Fruit fly (Drosophila melanogaster): ENCODE results near the gene CG31673.
A peak's percentile ranks its signal among the peaks of the same experiment; 100 is the strongest.

Gene CG31673

DNA sequence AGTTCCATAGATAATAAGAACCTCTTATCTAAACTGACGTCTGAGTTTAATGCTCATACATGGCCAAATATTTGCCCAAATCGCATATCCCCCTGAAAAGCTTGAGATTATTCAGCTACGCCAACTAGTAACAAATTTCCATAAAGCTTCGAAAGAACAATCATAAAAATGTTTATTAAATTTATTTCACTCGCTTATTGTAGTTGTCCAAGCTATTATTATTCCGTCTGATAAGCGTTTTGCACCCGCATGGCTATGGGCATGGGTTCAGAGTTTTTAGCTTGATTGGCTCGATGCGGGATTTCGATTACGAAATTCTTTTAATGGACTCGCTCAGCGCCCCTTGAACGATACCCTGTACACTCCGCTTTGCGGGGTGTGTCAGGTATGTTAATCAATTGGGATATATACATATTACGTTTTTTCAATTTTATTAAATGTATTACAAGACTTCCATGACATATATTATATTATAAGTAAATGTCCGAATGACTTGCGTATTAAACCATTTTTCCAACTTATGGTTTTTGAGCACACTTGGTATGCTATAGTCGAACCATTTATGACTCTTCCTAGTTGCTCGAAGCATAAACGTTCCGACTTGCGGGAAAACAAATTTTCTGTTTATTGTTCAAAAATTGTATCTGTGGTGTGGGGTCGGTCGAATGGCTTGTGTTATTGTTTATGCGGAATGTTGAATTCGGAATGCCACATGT is 23.6 kb upstream of the CG31673 start (continued):
- TF ChIP-seq GATAe (GFP tag; conservative IDR thresholded peaks at IDR 0.05) (peak; percentile 74), CG3407 (GFP tag; optimal IDR thresholded peaks at IDR 0.05) (peak; percentile 91), Hsf (GFP tag; optimal IDR thresholded peaks at IDR 0.05) (peak; percentile 94), org-1 (GFP tag; optimal IDR thresholded peaks at IDR 0.05) (peak; percentile 96), run (tag; optimal IDR thresholded peaks at IDR 0.05) (peak; percentile 96), CG30431 (GFP tag; optimal IDR thresholded peaks at IDR 0.05) (peak; percentile 92), pum (GFP tag; optimal IDR thresholded peaks at IDR 0.05) (no peak), bigmax (GFP tag; optimal IDR thresholded peaks at IDR 0.05) (peak; percentile 64), C15 (GFP tag; IDR thresholded peaks at IDR 0.05) (peak; percentile 90), tin (GFP tag; optimal IDR thresholded peaks at IDR 0.05) (peak; percentile 90), CG12155 (GFP tag; optimal IDR thresholded peaks at IDR 0.05) (peak; percentile 95), mld (GFP tag; IDR thresholded peaks at IDR 0.05; ENCODE audit: partially characterized antibody) (peak; percentile 80; the same call in 2 of the 3 replicates), CG14050 (GFP tag; IDR thresholded peaks at IDR 0.05) (peak; percentile 94), CG12659 (GFP tag; optimal IDR thresholded peaks at IDR 0.05) (peak; percentile 97), CG34376 (GFP tag; optimal IDR thresholded peaks at IDR 0.05) (peak; percentile 92), CG17568 (GFP tag; optimal IDR thresholded peaks at IDR 0.05) (peak; percentile 93), CG16779 (GFP tag; IDR thresholded peaks at IDR 0.05) (peak; percentile 72; the same call in 1 of the 2 replicates), Asciz (GFP tag; optimal IDR thresholded peaks at IDR 0.05) (peak; percentile 94), gcm2 (GFP tag; optimal IDR thresholded peaks at IDR 0.05) (peak; percentile 83), CG12236 (GFP tag; optimal IDR thresholded peaks at IDR 0.05) (peak; percentile 47), cwo (GFP tag; optimal IDR thresholded peaks at IDR 0.05) (peak; percentile 95), p53 (GFP tag; optimal IDR thresholded peaks at IDR 0.05) (peak; percentile 18), CG18011 (GFP tag; optimal IDR thresholded peaks at IDR 0.05) (peak; percentile 87), Doc2 (GFP tag; IDR thresholded peaks at IDR 0.05) (peak; percentile 88), CG42726 (GFP tag; IDR thresholded peaks at IDR 0.05; ENCODE audit: partially characterized antibody) (no peak), CG15269 (tag; optimal IDR thresholded peaks at IDR 0.05) (peak; percentile 97), CG9609 (GFP tag; optimal IDR thresholded peaks at IDR 0.05) (peak; percentile 57), CG3838 (GFP tag; optimal IDR thresholded peaks at IDR 0.05) (peak; percentile 77), YL-1 (GFP tag; optimal IDR thresholded peaks at IDR 0.05) (peak; percentile 62), CG9932 (GFP tag; IDR thresholded peaks at IDR 0.05) (peak; percentile 95), CG6272 (GFP tag; IDR thresholded peaks at IDR 0.05) (peak; percentile 92), nerfin-2 (GFP tag; IDR thresholded peaks at IDR 0.05; ENCODE audit: partially characterized antibody) (peak; percentile 85), da (GFP tag; optimal IDR thresholded peaks at IDR 0.05) (peak; percentile 21), dati (GFP tag; IDR thresholded peaks at IDR 0.05) (peak; percentile 71), dimm (GFP tag; IDR thresholded peaks at IDR 0.05) (peak; percentile 86), CG16813 (GFP tag; IDR thresholded peaks at IDR 0.05; ENCODE audit: partially characterized antibody) (peak; percentile 84), oc (tag; optimal IDR thresholded peaks at IDR 0.05) (peak; percentile 96), ac (GFP tag; optimal IDR thresholded peaks at IDR 0.05) (peak; percentile 62), CG15601 (tag; optimal IDR thresholded peaks at IDR 0.05) (peak; percentile 89), CG17361 (GFP tag; IDR thresholded peaks at IDR 0.05) (peak; percentile 96), Rx (GFP tag; IDR thresholded peaks at IDR 0.05) (peak; percentile 89), chif (GFP tag; optimal IDR thresholded peaks at IDR 0.05) (peak; percentile 83 to 84), CG3065 (GFP tag; optimal IDR thresholded peaks at IDR 0.05) (peak; percentile 84), Hand (GFP tag; optimal IDR thresholded peaks at IDR 0.05) (peak; percentile 94), toy (GFP tag; IDR thresholded peaks at IDR 0.05) (peak; percentile 86), CG9215 (GFP tag; IDR thresholded peaks at IDR 0.05) (peak; percentile 92), Rfx (GFP tag; IDR thresholded peaks at IDR 0.05) (peak; percentile 97), CG10147 (GFP tag; optimal IDR thresholded peaks at IDR 0.05) (peak; percentile 92), Dad (GFP tag; optimal IDR thresholded peaks at IDR 0.05) (peak; percentile 63)

All from whole organism, embryonic.